Worm (Caenorhabditis elegans): ENCODE data around the gene C38C3.6.

The C38C3.6 gene

ce11 chrV:1438832-1439231, 52.6 kb downstream of the C38C3.6 start, which contains the start of gene R09B5.11:
Gene R09B5.11, plus strand, starts transcription at chrV:1439205.
- no peak for TF ChIP-seq tra-4 (tag; optimal IDR thresholded peaks at IDR 0.05)
- no peak for TF ChIP-seq hmg-4 (GFP tag; optimal IDR thresholded peaks at IDR 0.05)
- no peak for TF ChIP-seq ceh-13 (GFP tag; optimal IDR thresholded peaks at IDR 0.05)
- no peak for TF ChIP-seq hmbx-1 (tag; optimal IDR thresholded peaks at IDR 0.05)
- no peak for TF ChIP-seq ceh-36 (tag; optimal IDR thresholded peaks at IDR 0.05)
- TF ChIP-seq scrt-1 (GFP tag; IDR thresholded peaks at IDR 0.05): no peak
- no peak for TF ChIP-seq B0310.2 (tag; optimal IDR thresholded peaks at IDR 0.05)
- TF ChIP-seq flt-1 (GFP tag; IDR thresholded peaks at IDR 0.05): no peak
- TF ChIP-seq tbx-11 (GFP tag; IDR thresholded peaks at IDR 0.05): no peak
- TF ChIP-seq tbx-37 (GFP tag; conservative IDR thresholded peaks at IDR 0.05): no peak
- TF ChIP-seq sea-1 (GFP tag; conservative IDR thresholded peaks at IDR 0.05): no peak
- no peak for TF ChIP-seq pes-1 (GFP tag; IDR thresholded peaks at IDR 0.05)
- no peak for TF ChIP-seq ama-1 (optimal IDR thresholded peaks at IDR 0.05)
- TF ChIP-seq hnd-1 (tag; optimal IDR thresholded peaks at IDR 0.05): no peak
- TF ChIP-seq aly-1 (tag; optimal IDR thresholded peaks at IDR 0.05): no peak
- TF ChIP-seq ets-7 (tag; optimal IDR thresholded peaks at IDR 0.05): no peak
- no peak for TF ChIP-seq F13C5.2 (tag; optimal IDR thresholded peaks at IDR 0.05)

ce11 chrV:1438205-1438604, 53.2 kb downstream of the C38C3.6 start:
- TF ChIP-seq F13C5.2 (tag; optimal IDR thresholded peaks at IDR 0.05): no peak
- no peak for TF ChIP-seq hnd-1 (tag; optimal IDR thresholded peaks at IDR 0.05)
- no peak for TF ChIP-seq scrt-1 (GFP tag; IDR thresholded peaks at IDR 0.05)
- TF ChIP-seq tbx-37 (GFP tag; conservative IDR thresholded peaks at IDR 0.05): no peak
- no peak for TF ChIP-seq ceh-36 (tag; optimal IDR thresholded peaks at IDR 0.05)
- TF ChIP-seq ets-7 (tag; optimal IDR thresholded peaks at IDR 0.05): no peak
- no peak for TF ChIP-seq pes-1 (GFP tag; IDR thresholded peaks at IDR 0.05)
- TF ChIP-seq sea-1 (GFP tag; conservative IDR thresholded peaks at IDR 0.05): no peak
- TF ChIP-seq ama-1 (optimal IDR thresholded peaks at IDR 0.05): no peak
- no peak for TF ChIP-seq tbx-11 (GFP tag; IDR thresholded peaks at IDR 0.05)

- no peak for TF ChIP-seq hmbx-1 (tag; optimal IDR thresholded peaks at IDR 0.05)
- TF ChIP-seq B0310.2 (tag; optimal IDR thresholded peaks at IDR 0.05): no peak
- TF ChIP-seq hnd-1 (tag; optimal IDR thresholded peaks at IDR 0.05): no peak
These were observed 56.3 kb downstream of the C38C3.6 start for ce11 chrV:1435106-1435505.

Measured in whole organism, early embryonic.